Worm (Caenorhabditis elegans): ENCODE data around the gene ire-1.

The ire-1 gene

ce11 chrII:8162120-8162648, 37.5 kb upstream of the ire-1 start, which contains the start of the genes emb-27 and rrf-3:
TSS of gene emb-27 (minus strand) at chrII:8162170.
TSS of gene rrf-3 (plus strand) at chrII:8162465.
- TF ChIP-seq tbx-2 (tag; optimal IDR thresholded peaks at IDR 0.05) (no peak), snpc-4 (tag; optimal IDR thresholded peaks at IDR 0.05) (no peak), ceh-82 (tag; optimal IDR thresholded peaks at IDR 0.05) (no peak), elt-3 (tag; optimal IDR thresholded peaks at IDR 0.05) (no peak), nfya-1 (tag; optimal IDR thresholded peaks at IDR 0.05; ENCODE audit: insufficient read depth) (peak; percentile 61), lin-15B (tag; optimal IDR thresholded peaks at IDR 0.05) (peak; percentile 85), eor-1 (tag; optimal IDR thresholded peaks at IDR 0.05) (no peak), nhr-25 (tag; optimal IDR thresholded peaks at IDR 0.05) (peak; percentile 50), skn-1 (tag; optimal IDR thresholded peaks at IDR 0.05) (peak; percentile 26), pqm-1 (tag; optimal IDR thresholded peaks at IDR 0.05) (no peak), egl-5 (tag; optimal IDR thresholded peaks at IDR 0.05) (peak; percentile 31), pha-4 (tag; optimal IDR thresholded peaks at IDR 0.05) (peak; percentile 82)

DNA sequence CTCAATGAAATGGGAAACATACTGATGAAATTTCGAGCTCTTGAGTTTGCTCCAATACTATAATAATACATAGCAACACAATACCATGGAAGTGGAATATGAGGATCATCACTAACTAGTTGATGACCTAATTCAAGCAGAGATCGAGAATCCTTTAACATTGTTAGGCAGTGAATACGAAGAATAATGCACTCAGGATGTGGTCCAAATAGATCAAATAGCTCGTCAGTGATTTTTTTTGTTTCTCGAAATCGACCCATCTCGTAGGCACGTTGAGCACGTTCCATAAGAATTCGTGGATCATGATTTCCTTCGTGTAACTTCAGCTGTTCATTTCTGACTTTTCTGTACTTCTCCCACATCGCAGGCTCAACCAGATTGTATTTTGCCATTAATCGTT, 36.2 kb upstream of the ire-1 start:
- TF ChIP-seq fkh-10 (GFP tag; optimal IDR thresholded peaks at IDR 0.05), result no peak
- no peak for TF ChIP-seq ZK546.5 (tag; optimal IDR thresholded peaks at IDR 0.05)
- no peak for TF ChIP-seq zag-1 (tag; optimal IDR thresholded peaks at IDR 0.05)
- no peak for TF ChIP-seq unc-62 (GFP tag; optimal IDR thresholded peaks at IDR 0.05)
- no peak for TF ChIP-seq nhr-12 (tag; optimal IDR thresholded peaks at IDR 0.05)
- TF ChIP-seq unc-39 (tag; optimal IDR thresholded peaks at IDR 0.05), result no peak
- TF ChIP-seq jun-1 (tag; optimal IDR thresholded peaks at IDR 0.05), result no peak
- TF ChIP-seq eor-1 (tag; optimal IDR thresholded peaks at IDR 0.05), result no peak
- TF ChIP-seq snpc-4 (tag; optimal IDR thresholded peaks at IDR 0.05), result no peak
- no peak for TF ChIP-seq elt-2 (tag; optimal IDR thresholded peaks at IDR 0.05)
- TF ChIP-seq nhr-25 (tag; optimal IDR thresholded peaks at IDR 0.05), result no peak
- TF ChIP-seq nhr-237 (tag; optimal IDR thresholded peaks at IDR 0.05), result no peak
- TF ChIP-seq sea-2 (GFP tag; optimal IDR thresholded peaks at IDR 0.05), result no peak
- no peak for TF ChIP-seq nfya-1 (tag; optimal IDR thresholded peaks at IDR 0.05; ENCODE audit: insufficient read depth)
- TF ChIP-seq nhr-76 (tag; optimal IDR thresholded peaks at IDR 0.05), result no peak
- TF ChIP-seq nhr-11 (tag; optimal IDR thresholded peaks at IDR 0.05), result no peak
- no peak for TF ChIP-seq ama-1 (optimal IDR thresholded peaks at IDR 0.05)
- TF ChIP-seq fkh-2 (tag; optimal IDR thresholded peaks at IDR 0.05), result no peak
- no peak for TF ChIP-seq nhr-77 (tag; optimal IDR thresholded peaks at IDR 0.05)

ce11 chrII:8157991-8158390, 33.3 kb upstream of the ire-1 start, which contains the start of gene pch-2:
TSS of gene pch-2 (plus strand) at chrII:8158349.
- TF ChIP-seq R02D3.7 (tag; optimal IDR thresholded peaks at IDR 0.05) (no peak), aly-2 (tag; optimal IDR thresholded peaks at IDR 0.05) (no peak), ceh-28 (tag; optimal IDR thresholded peaks at IDR 0.05) (no peak), nfya-1 (tag; optimal IDR thresholded peaks at IDR 0.05; ENCODE audit: insufficient read depth) (peak; percentile 71), ama-1 (optimal IDR thresholded peaks at IDR 0.05) (no peak), zag-1 (tag; optimal IDR thresholded peaks at IDR 0.05) (no peak), nhr-12 (tag; optimal IDR thresholded peaks at IDR 0.05) (no peak), jun-1 (tag; optimal IDR thresholded peaks at IDR 0.05) (no peak), fkh-10 (GFP tag; optimal IDR thresholded peaks at IDR 0.05) (no peak), hmg-11 (tag; optimal IDR thresholded peaks at IDR 0.05) (no peak), nhr-43 (tag; optimal IDR thresholded peaks at IDR 0.05; ENCODE audit: poor library complexity, severe bottlenecking) (peak; percentile 33), elt-1 (tag; optimal IDR thresholded peaks at IDR 0.05) (no peak), nhr-237 (tag; optimal IDR thresholded peaks at IDR 0.05) (no peak), snpc-4 (tag; optimal IDR thresholded peaks at IDR 0.05) (peak; percentile 53), daf-12 (tag; optimal IDR thresholded peaks at IDR 0.05) (no peak), nhr-77 (tag; optimal IDR thresholded peaks at IDR 0.05) (no peak), ZK546.5 (tag; optimal IDR thresholded peaks at IDR 0.05) (no peak), egl-27 (tag; optimal IDR thresholded peaks at IDR 0.05) (no peak), lin-15B (tag; optimal IDR thresholded peaks at IDR 0.05) (peak; percentile 70), eor-1 (tag; optimal IDR thresholded peaks at IDR 0.05) (no peak), nhr-67 (tag; optimal IDR thresholded peaks at IDR 0.05) (no peak), skn-1 (tag; optimal IDR thresholded peaks at IDR 0.05) (no peak), unc-39 (tag; optimal IDR thresholded peaks at IDR 0.05) (no peak), ztf-11 (tag; optimal IDR thresholded peaks at IDR 0.05) (no peak), egl-5 (tag; optimal IDR thresholded peaks at IDR 0.05) (no peak), elt-2 (tag; optimal IDR thresholded peaks at IDR 0.05) (peak; percentile 11), lin-39 (tag; optimal IDR thresholded peaks at IDR 0.05) (peak; percentile 13), pha-4 (tag; optimal IDR thresholded peaks at IDR 0.05) (peak; percentile 59), sea-2 (GFP tag; optimal IDR thresholded peaks at IDR 0.05) (no peak), nhr-25 (tag; optimal IDR thresholded peaks at IDR 0.05) (peak; percentile 53), pqm-1 (tag; optimal IDR thresholded peaks at IDR 0.05) (no peak), mml-1 (tag; optimal IDR thresholded peaks at IDR 0.05) (no peak), unc-62 (GFP tag; optimal IDR thresholded peaks at IDR 0.05) (no peak), lsy-12 (tag; optimal IDR thresholded peaks at IDR 0.05) (no peak), ceh-82 (tag; optimal IDR thresholded peaks at IDR 0.05) (no peak), ztf-4 (tag; optimal IDR thresholded peaks at IDR 0.05) (no peak), ceh-9 (tag; optimal IDR thresholded peaks at IDR 0.05) (no peak), fkh-2 (tag; optimal IDR thresholded peaks at IDR 0.05) (no peak)

Measured in whole organism, L3 larva.